Fruit fly (Drosophila melanogaster) whole organism, embryonic: ENCODE data around the gene CG14135.

Source experiments
- Ada2b ChIP-seq: fragments of 200-800 bp; sonication (Bioruptor generic); IDR thresholded peaks from 2 replicates; pipeline ENCODE4 v1.3.6; 2022; ENCODE audit warnings: missing biosample characterization, missing genetic modification characterization
- CG6254 ChIP-seq: fragments of 200-800 bp; sonication (Bioruptor generic); optimal IDR thresholded peaks from 3 replicates; lab custom pipeline; 2017; ENCODE audit warnings: mild to moderate bottlenecking, missing biosample characterization, missing genetic modification reagents, missing genetic modification characterization
- CG6689 ChIP-seq: fragments of 200-800 bp; sonication (Bioruptor generic); IDR thresholded peaks from 2 replicates; pipeline ENCODE4 v1.3.6; 2022; ENCODE audit warnings: missing biosample characterization, missing genetic modification characterization
- Hmx ChIP-seq: fragments of 200-800 bp; sonication (Bioruptor generic); optimal IDR thresholded peaks from 2 replicates; lab custom pipeline; 2016; ENCODE audit warnings: missing biosample characterization, missing genetic modification characterization
- Six4 ChIP-seq: fragments of 200-800 bp; sonication (Bioruptor generic); optimal IDR thresholded peaks from 2 replicates; lab custom pipeline; 2016; ENCODE audit warnings: missing biosample characterization, missing genetic modification characterization
- cg ChIP-seq: fragments of 200-800 bp; sonication (Bioruptor generic); optimal IDR thresholded peaks from 3 replicates; lab custom pipeline; 2019; ENCODE audit warnings: missing biosample characterization, mild to moderate bottlenecking, missing genetic modification characterization, moderate library complexity
- exex ChIP-seq: fragments of 200-800 bp; sonication (Bioruptor generic); optimal IDR thresholded peaks from 4 replicates; lab custom pipeline; 2018; ENCODE audit warnings: missing biosample characterization, mild to moderate bottlenecking, missing genetic modification characterization, moderate library complexity
- fu2 ChIP-seq: fragments of 200-800 bp; sonication (Bioruptor generic); optimal IDR thresholded peaks from 2 replicates; lab custom pipeline; 2016; ENCODE audit warnings: missing biosample characterization, missing genetic modification characterization
- gsb ChIP-seq: fragments of 200-800 bp; sonication (Bioruptor generic); IDR thresholded peaks from 2 replicates; pipeline ENCODE4 v1.3.6; 2022; ENCODE audit warnings: missing biosample characterization, missing genetic modification characterization
- h ChIP-seq: fragments of >200 bp; optimal IDR thresholded peaks from 2 replicates; lab custom pipeline; 2017
- insv ChIP-seq, 2 experiments: fragments of 200-800 bp; sonication (Bioruptor generic); optimal IDR thresholded peaks; 3 replicates each; lab custom pipeline; 2016 to 2018; ENCODE audit warnings: missing biosample characterization in 2 of 2, missing genetic modification characterization in 2 of 2
- pan ChIP-seq, 4 experiments: fragments of >200 bp in 3 of 4; fragments of 200-800 bp in 1 of 4; sonication (Bioruptor generic) in 1 of 4; optimal IDR thresholded peaks in 3 of 4; IDR thresholded peaks in 1 of 4; 2 replicates each; pipeline versions ENCODE4 v1.3.6 to Lab custom; 2017 to 2022; ENCODE audit warnings: missing biosample characterization in 2 of 4, missing genetic modification characterization in 2 of 4, mixed read lengths in 1 of 4
- pnt ChIP-seq: fragments of 200-800 bp; sonication (Bioruptor generic); optimal IDR thresholded peaks from 3 replicates; lab custom pipeline; 2016; ENCODE audit warnings: missing biosample characterization, missing genetic modification characterization
- psq ChIP-seq: fragments of 200-800 bp; sonication (Bioruptor generic); optimal IDR thresholded peaks from 2 replicates; lab custom pipeline; 2017; ENCODE audit warnings: missing biosample characterization, missing genetic modification characterization

DNA sequence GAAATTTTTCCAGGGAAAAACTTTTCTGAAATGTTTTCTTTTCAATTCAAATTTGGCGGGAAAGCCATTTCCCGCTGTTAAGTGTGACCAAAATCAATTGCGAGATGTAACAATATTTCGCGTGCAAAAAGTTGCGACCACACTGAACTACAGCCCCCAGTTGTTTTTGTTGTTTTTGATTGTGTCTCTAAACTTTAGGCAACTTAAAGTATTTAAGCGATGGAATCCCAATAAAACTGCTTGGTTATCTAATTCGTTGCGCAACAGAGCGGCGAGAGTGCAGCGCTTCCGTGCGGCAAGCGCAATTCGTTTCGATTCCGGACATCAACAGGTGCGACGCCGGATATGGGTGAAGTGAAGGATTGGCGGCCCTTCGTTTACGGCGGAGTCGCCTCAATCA lies 29.4 kb downstream of the CG14135 start, which contains the start of gene Bmcp:
- no peak for TF ChIP-seq gsb
- no peak for TF ChIP-seq CG6254 (GFP tag; lab: Kevin White, UChicago)
- TF ChIP-seq h (lab: Kevin White, UChicago), result no peak
- no peak for TF ChIP-seq CG6689
- no peak for TF ChIP-seq Hmx
- TF ChIP-seq pan (optimal IDR thresholded peaks at IDR 0.05; lab: Kevin White, UChicago), result no peak
- TF ChIP-seq pan (GFP tag; optimal IDR thresholded peaks at IDR 0.05 in 1 of 2, IDR thresholded peaks at IDR 0.05 in 1 of 2), result no peak
- TF ChIP-seq Ada2b (GFP tag; lab: Robert Waterston, UW), result no peak
- no peak for TF ChIP-seq psq (GFP tag; lab: Kevin White, UChicago)
- no peak for TF ChIP-seq pnt (GFP tag; lab: Kevin White, UChicago)
- TF ChIP-seq insv (GFP tag; optimal IDR thresholded peaks at IDR 0.05; lab: Kevin White, UChicago), result no peak
- TF ChIP-seq Six4 (GFP tag; lab: Kevin White, UChicago), result no peak
- TF ChIP-seq fu2 (GFP tag; lab: Kevin White, UChicago), result no peak
- no peak for TF ChIP-seq exex (tag; lab: Kevin White, UChicago)
- no peak for TF ChIP-seq cg (GFP tag; lab: Kevin White, UChicago)
